Worm (Caenorhabditis elegans) whole organism, L2 larva: ENCODE data around the gene sek-1.

Experiments
- C34F6.9 ChIP-seq: fragments of 150-350 bp; optimal IDR thresholded peaks from 2 replicates; lab custom pipeline; 2014; ENCODE audit warnings: missing biosample characterization, missing genetic modification characterization
- F13H6.1 ChIP-seq: sonication (generic microtip); optimal IDR thresholded peaks from 2 replicates; lab custom pipeline; 2016; ENCODE audit warnings: missing genetic modification characterization, missing compliant biosample characterization
- R02D3.7 ChIP-seq: fragments of 150-350 bp; optimal IDR thresholded peaks from 2 replicates; lab custom pipeline; 2014; ENCODE audit warnings: missing biosample characterization, missing genetic modification characterization
- Y55F3AM.14 ChIP-seq: fragments of 200-800 bp; sonication (Bioruptor generic); optimal IDR thresholded peaks from 2 replicates; lab custom pipeline; 2018; ENCODE audit warnings: mild to moderate bottlenecking, missing genetic modification characterization, missing compliant biosample characterization
- ZK546.5 ChIP-seq: sonication (generic microtip); optimal IDR thresholded peaks from 2 replicates; lab custom pipeline; 2017; ENCODE audit warnings: missing biosample characterization, missing genetic modification characterization
- aly-2 ChIP-seq: fragments of 150-350 bp; optimal IDR thresholded peaks from 2 replicates; lab custom pipeline; 2014; ENCODE audit warnings: missing biosample characterization, missing genetic modification characterization
- ama-1 ChIP-seq: fragments of 150-350 bp; optimal IDR thresholded peaks from 2 replicates; lab custom pipeline; 2018; ENCODE audit warnings: inconsistent platforms
- blmp-1 ChIP-seq: sonication (generic microtip); optimal IDR thresholded peaks from 2 replicates; lab custom pipeline; 2017; ENCODE audit warnings: missing genetic modification characterization, mild to moderate bottlenecking, missing compliant biosample characterization, antibody characterized with exemption, moderate library complexity; ENCODE audit not compliant: insufficient read depth
- ceh-16 ChIP-seq: fragments of 150-350 bp; optimal IDR thresholded peaks from 2 replicates; lab custom pipeline; 2014; ENCODE audit warnings: missing biosample characterization, missing genetic modification characterization
- crh-2 ChIP-seq: sonication (generic microtip); optimal IDR thresholded peaks from 2 replicates; lab custom pipeline; 2017; ENCODE audit warnings: missing biosample characterization, missing genetic modification characterization
- dmd-4 ChIP-seq: sonication (generic microtip); optimal IDR thresholded peaks from 2 replicates; lab custom pipeline; 2017; ENCODE audit warnings: missing biosample characterization, missing genetic modification characterization
- egl-27 ChIP-seq: sonication (generic microtip); optimal IDR thresholded peaks from 3 replicates; lab custom pipeline; 2017; ENCODE audit warnings: missing biosample characterization, missing genetic modification reagents, missing genetic modification characterization
- elt-1 ChIP-seq: fragments of 150-350 bp; optimal IDR thresholded peaks from 2 replicates; lab custom pipeline; 2014; ENCODE audit warnings: missing biosample characterization, missing genetic modification characterization
- elt-3 ChIP-seq: sonication (generic microtip); optimal IDR thresholded peaks from 2 replicates; lab custom pipeline; 2017; ENCODE audit warnings: missing biosample characterization, missing genetic modification characterization
- fos-1 ChIP-seq: fragments of 150-350 bp; optimal IDR thresholded peaks from 2 replicates; lab custom pipeline; 2014; ENCODE audit warnings: missing biosample characterization, missing genetic modification characterization
- gmeb-1 ChIP-seq: fragments of 150-350 bp; optimal IDR thresholded peaks from 2 replicates; lab custom pipeline; 2014; ENCODE audit warnings: missing biosample characterization, missing genetic modification characterization
- lin-11 ChIP-seq: fragments of 150-350 bp; sonication (generic microtip); optimal IDR thresholded peaks from 2 replicates; lab custom pipeline; 2014; ENCODE audit warnings: missing biosample characterization, missing genetic modification characterization, inconsistent platforms, mixed read lengths
- lin-13 ChIP-seq: fragments of 150-350 bp; optimal IDR thresholded peaks from 2 replicates; lab custom pipeline; 2014; ENCODE audit warnings: missing biosample characterization, missing genetic modification reagents, missing genetic modification characterization
- lin-39 ChIP-seq: fragments of 150-350 bp; optimal IDR thresholded peaks from 2 replicates; lab custom pipeline; 2014; ENCODE audit warnings: missing biosample characterization, missing genetic modification reagents, missing genetic modification characterization
- lsy-2 ChIP-seq, 2 experiments: fragments of 150-350 bp in 1 of 2; sonication (generic microtip) in 1 of 2; optimal IDR thresholded peaks; 2 replicates each; lab custom pipeline; 2014 to 2017; ENCODE audit warnings: missing biosample characterization in 2 of 2, missing genetic modification characterization in 2 of 2
- mab-5 ChIP-seq: fragments of 150-350 bp; optimal IDR thresholded peaks from 2 replicates; lab custom pipeline; 2014; ENCODE audit warnings: missing biosample characterization, missing genetic modification characterization
- mdl-1 ChIP-seq, 2 experiments: fragments of 150-350 bp in 1 of 2; sonication (generic microtip) in 1 of 2; optimal IDR thresholded peaks; 2 replicates each; lab custom pipeline; 2017; ENCODE audit warnings: missing biosample characterization in 2 of 2, missing genetic modification characterization in 2 of 2
- nhr-10 ChIP-seq: sonication (generic microtip); optimal IDR thresholded peaks from 2 replicates; lab custom pipeline; 2017; ENCODE audit warnings: missing biosample characterization, missing genetic modification characterization
- nhr-11 ChIP-seq: fragments of 150-350 bp; optimal IDR thresholded peaks from 2 replicates; lab custom pipeline; 2014; ENCODE audit warnings: missing biosample characterization, missing genetic modification characterization
- nhr-12 ChIP-seq: fragments of 150-350 bp; optimal IDR thresholded peaks from 2 replicates; lab custom pipeline; 2014; ENCODE audit warnings: missing biosample characterization, missing genetic modification characterization
- nhr-129 ChIP-seq: fragments of 150-350 bp; optimal IDR thresholded peaks from 2 replicates; lab custom pipeline; 2014; ENCODE audit warnings: missing biosample characterization, missing genetic modification characterization
- nhr-21 ChIP-seq: fragments of 150-350 bp; optimal IDR thresholded peaks from 2 replicates; lab custom pipeline; 2014; ENCODE audit warnings: missing biosample characterization, missing genetic modification characterization
- nhr-237 ChIP-seq: fragments of 150-350 bp; optimal IDR thresholded peaks from 2 replicates; lab custom pipeline; 2014; ENCODE audit warnings: missing biosample characterization, missing genetic modification characterization
- nhr-25 ChIP-seq: fragments of 150-350 bp; sonication (generic microtip); optimal IDR thresholded peaks from 3 replicates; lab custom pipeline; 2014; ENCODE audit warnings: missing biosample characterization, missing genetic modification characterization
- peb-1 ChIP-seq: fragments of 150-350 bp; optimal IDR thresholded peaks from 2 replicates; lab custom pipeline; 2014; ENCODE audit warnings: missing biosample characterization, missing genetic modification characterization
- skn-1 ChIP-seq: sonication (generic microtip); optimal IDR thresholded peaks from 2 replicates; lab custom pipeline; 2017; ENCODE audit warnings: missing biosample characterization, missing genetic modification characterization
- sma-3 ChIP-seq: sonication (generic microtip); optimal IDR thresholded peaks from 2 replicates; lab custom pipeline; 2016; ENCODE audit warnings: missing genetic modification reagents, missing genetic modification characterization, missing compliant biosample characterization
- sma-9 ChIP-seq, 2 experiments: fragments of 150-350 bp in 1 of 2; sonication (generic microtip) in 1 of 2; optimal IDR thresholded peaks; 2 replicates each; lab custom pipeline; 2014 to 2016; ENCODE audit warnings: missing genetic modification characterization in 2 of 2, mild to moderate bottlenecking in 1 of 2, missing biosample characterization in 1 of 2, missing compliant biosample characterization in 1 of 2, missing genetic modification reagents in 1 of 2, moderate library complexity in 1 of 2
- snpc-4 ChIP-seq: fragments of 150-350 bp; optimal IDR thresholded peaks from 2 replicates; lab custom pipeline; 2014; ENCODE audit warnings: missing biosample characterization, missing genetic modification characterization
- unc-39 ChIP-seq: fragments of 150-350 bp; optimal IDR thresholded peaks from 2 replicates; lab custom pipeline; 2014; ENCODE audit warnings: missing biosample characterization, missing genetic modification characterization
- unc-55 ChIP-seq: fragments of 150-350 bp; sonication (generic microtip); optimal IDR thresholded peaks from 3 replicates; lab custom pipeline; 2014; ENCODE audit warnings: missing biosample characterization, missing genetic modification reagents, missing genetic modification characterization
- unc-62 ChIP-seq: fragments of 150-350 bp; optimal IDR thresholded peaks from 2 replicates; lab custom pipeline; 2014; ENCODE audit warnings: missing biosample characterization, missing genetic modification reagents, missing genetic modification characterization
- zag-1 ChIP-seq: fragments of 150-350 bp; optimal IDR thresholded peaks from 2 replicates; lab custom pipeline; 2014; ENCODE audit warnings: missing biosample characterization, missing genetic modification characterization
- ztf-1 ChIP-seq: fragments of 200-800 bp; sonication (Bioruptor generic); conservative IDR thresholded peaks from 2 replicates; pipeline ENCODE4 v1.3.6; 2022; ENCODE audit warnings: missing genetic modification characterization, missing compliant biosample characterization
- ztf-11 ChIP-seq: sonication (generic microtip); optimal IDR thresholded peaks from 2 replicates; lab custom pipeline; 2017; ENCODE audit warnings: missing biosample characterization, missing genetic modification characterization
- ztf-4 ChIP-seq: fragments of 150-350 bp; optimal IDR thresholded peaks from 2 replicates; lab custom pipeline; 2014; ENCODE audit warnings: missing biosample characterization, missing genetic modification characterization

The sek-1 gene

ce11 chrX:7779527-7780033, 37.0 kb upstream of the sek-1 start, which contains the start of gene ZK154.1:
TSS of gene ZK154.1 (plus strand) at chrX:7779577.
- TF ChIP-seq ama-1 (lab: Kevin White, UChicago) (no peak), nhr-237 (tag; lab: Kevin White, UChicago) (no peak), aly-2 (tag; lab: Kevin White, UChicago) (no peak), elt-1 (tag; lab: Kevin White, UChicago) (no peak), lin-13 (GFP tag; lab: Kevin White, UChicago) (no peak), peb-1 (tag; lab: Kevin White, UChicago) (no peak), unc-39 (tag; lab: Kevin White, UChicago) (no peak), R02D3.7 (tag; lab: Kevin White, UChicago) (no peak)

DNA sequence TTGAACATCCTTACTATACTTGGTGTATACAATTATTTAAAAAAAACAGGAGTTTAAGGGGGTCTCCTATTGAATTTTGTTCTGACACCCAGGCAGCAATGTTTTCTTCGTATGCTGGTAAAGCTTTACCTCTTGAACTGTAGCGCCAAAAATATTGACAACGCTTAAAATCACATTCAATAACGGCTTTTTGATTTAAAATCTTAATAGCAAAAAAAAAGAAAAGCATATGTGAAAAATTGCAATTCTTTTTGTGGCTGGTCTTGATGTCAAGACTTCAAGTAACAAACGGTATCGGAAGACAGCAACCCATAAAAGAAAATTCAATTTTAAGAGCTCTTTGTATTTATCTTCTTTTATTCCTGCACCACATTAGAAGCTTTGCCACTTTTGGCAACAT, 34.7 kb upstream of the sek-1 start:
- TF ChIP-seq dmd-4 (tag; lab: Kevin White, UChicago), result no peak
- no peak for TF ChIP-seq R02D3.7 (tag; lab: Kevin White, UChicago)
- TF ChIP-seq nhr-21, result no peak
- no peak for TF ChIP-seq C34F6.9 (tag; lab: Kevin White, UChicago)
- no peak for TF ChIP-seq mab-5 (tag; lab: Kevin White, UChicago)
- TF ChIP-seq ztf-11 (tag; lab: Kevin White, UChicago), result no peak
- TF ChIP-seq snpc-4, result no peak
- TF ChIP-seq nhr-12 (tag; lab: Kevin White, UChicago), result no peak
- TF ChIP-seq lin-13 (GFP tag; lab: Kevin White, UChicago), result no peak
- TF ChIP-seq fos-1 (tag; lab: Kevin White, UChicago), result no peak
- TF ChIP-seq ztf-4 (tag; lab: Kevin White, UChicago), result no peak

- TF ChIP-seq sma-9 (GFP tag; optimal IDR thresholded peaks at IDR 0.05; lab: Kevin White, UChicago) (peak; percentile 49), sma-9 (tag; optimal IDR thresholded peaks at IDR 0.05; lab: Kevin White, UChicago) (no peak), crh-2 (tag; lab: Kevin White, UChicago) (peak; percentile 11), C34F6.9 (tag; lab: Kevin White, UChicago) (peak; percentile 72), F13H6.1 (tag; lab: Kevin White, UChicago) (peak; percentile 17), lin-13 (GFP tag; lab: Kevin White, UChicago) (peak; percentile 9), sma-3 (GFP tag; lab: Kevin White, UChicago) (peak; percentile 12), nhr-129 (tag; lab: Kevin White, UChicago) (peak; percentile 90), nhr-25 (no peak), zag-1 (no peak), ceh-16 (no peak), lsy-2 (tag; optimal IDR thresholded peaks at IDR 0.05; lab: Kevin White, UChicago) (peak in 1 of 2 experiments; percentile 63)
Observed at ce11 chrX:7782389-7782788, 34.1 kb upstream of the sek-1 start, which contains the start of gene ZK154.4. TSS of gene ZK154.4 (minus strand) at chrX:7782415.

ce11 chrX:7787885-7788353, 28.6 kb upstream of the sek-1 start, which contains the start of gene ZK154.5:
TSS of gene ZK154.5 (minus strand) at chrX:7787935.
- TF ChIP-seq R02D3.7 (tag; lab: Kevin White, UChicago) (no peak), F13H6.1 (tag; lab: Kevin White, UChicago) (peak; percentile 21), ztf-1 (GFP tag; lab: Robert Waterston, UW) (no peak), elt-3 (no peak), nhr-129 (tag; lab: Kevin White, UChicago) (peak; percentile 74), lsy-2 (tag; optimal IDR thresholded peaks at IDR 0.05; lab: Kevin White, UChicago) (peak in 1 of 2 experiments; percentile 54), blmp-1 (no peak), ztf-4 (tag; lab: Kevin White, UChicago) (no peak), unc-55 (GFP tag; lab: Kevin White, UChicago) (peak; percentile 55), nhr-237 (tag; lab: Kevin White, UChicago) (no peak), gmeb-1 (peak; percentile 24), dmd-4 (tag; lab: Kevin White, UChicago) (no peak), sma-9 (GFP tag; optimal IDR thresholded peaks at IDR 0.05; lab: Kevin White, UChicago) (peak; percentile 23), sma-9 (tag; optimal IDR thresholded peaks at IDR 0.05; lab: Kevin White, UChicago) (no peak), nhr-11 (tag; lab: Kevin White, UChicago) (no peak), skn-1 (tag; lab: Kevin White, UChicago) (no peak), elt-1 (tag; lab: Kevin White, UChicago) (no peak), aly-2 (tag; lab: Kevin White, UChicago) (no peak), unc-62 (GFP tag; lab: Kevin White, UChicago) (no peak), egl-27 (tag; lab: Kevin White, UChicago) (no peak), nhr-21 (no peak), C34F6.9 (tag; lab: Kevin White, UChicago) (peak; percentile 78), unc-39 (tag; lab: Kevin White, UChicago) (no peak), lin-11 (no peak), ama-1 (lab: Kevin White, UChicago) (no peak), lin-13 (GFP tag; lab: Kevin White, UChicago) (no peak), mab-5 (tag; lab: Kevin White, UChicago) (no peak), mdl-1 (tag; optimal IDR thresholded peaks at IDR 0.05; lab: Kevin White, UChicago) (no peak), fos-1 (tag; lab: Kevin White, UChicago) (peak; percentile 3), ceh-16 (no peak), sma-3 (GFP tag; lab: Kevin White, UChicago) (peak; percentile 5), nhr-25 (no peak), snpc-4 (no peak), zag-1 (no peak), nhr-10 (tag; lab: Kevin White, UChicago) (no peak), ZK546.5 (tag; lab: Kevin White, UChicago) (no peak), lin-39 (no peak), Y55F3AM.14 (GFP tag; lab: Kevin White, UChicago) (no peak), peb-1 (tag; lab: Kevin White, UChicago) (no peak), nhr-12 (tag; lab: Kevin White, UChicago) (no peak)
